Worm (Caenorhabditis elegans): Measurements from ENCODE around the gene F37C4.5.

The F37C4.5 gene

DNA sequence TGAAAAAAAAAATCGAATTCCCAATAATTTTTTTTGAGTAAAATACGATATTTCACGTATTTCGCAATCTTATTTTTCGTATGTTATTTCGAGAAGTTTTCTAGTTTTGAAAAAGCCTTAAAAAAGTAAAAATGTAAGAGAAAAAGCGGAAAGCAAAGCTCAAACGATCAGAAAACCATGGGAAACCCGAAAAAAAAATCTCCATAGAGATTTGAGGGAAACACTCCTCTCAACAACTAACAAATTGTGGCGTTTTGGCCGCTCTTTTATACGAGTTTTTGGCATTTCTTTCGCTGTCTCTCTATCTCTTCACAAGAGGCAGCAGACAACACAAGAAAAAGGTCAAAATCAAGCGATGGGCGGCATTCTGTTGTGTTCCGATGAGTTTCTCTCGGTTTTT is 811 bp upstream of the F37C4.5 start:
- TF ChIP-seq hlh-11 (tag; optimal IDR thresholded peaks at IDR 0.05) (peak; percentile 71), lin-13 (GFP tag; optimal IDR thresholded peaks at IDR 0.05) (no peak), nhr-6 (tag; optimal IDR thresholded peaks at IDR 0.05) (peak; percentile 63), hif-1 (tag; optimal IDR thresholded peaks at IDR 0.05) (no peak), spr-3 (GFP tag; optimal IDR thresholded peaks at IDR 0.05) (no peak), daf-16 (GFP tag; optimal IDR thresholded peaks at IDR 0.05) (no peak), daf-16 (tag; optimal IDR thresholded peaks at IDR 0.05) (peak; percentile 1), dpl-1 (GFP tag; optimal IDR thresholded peaks at IDR 0.05) (peak; percentile 34), hlh-30 (tag; optimal IDR thresholded peaks at IDR 0.05; ENCODE audit: insufficient read depth) (peak; percentile 28), ceh-32 (tag; optimal IDR thresholded peaks at IDR 0.05; ENCODE audit: poor library complexity) (no peak), T26A8.4 (GFP tag; IDR thresholded peaks at IDR 0.05) (0 out of 2 replicates have a peak, but pooled peaks have one; percentile 34), ama-1 (optimal IDR thresholded peaks at IDR 0.05) (peak; percentile 97), dmd-6 (GFP tag; IDR thresholded peaks at IDR 0.05) (peak; percentile 64), fos-1 (tag; optimal IDR thresholded peaks at IDR 0.05) (no peak), pha-4 (GFP tag; IDR thresholded peaks at IDR 0.05) (no peak), pha-4 (tag; optimal IDR thresholded peaks at IDR 0.05) (peak; percentile 7), hmg-1.1 (GFP tag; IDR thresholded peaks at IDR 0.05) (0 out of 2 replicates have a peak, but pooled peaks have one; percentile 27), mep-1 (tag; optimal IDR thresholded peaks at IDR 0.05) (peak; percentile 72), dve-1 (tag; optimal IDR thresholded peaks at IDR 0.05; ENCODE audit: insufficient read depth) (peak; percentile 51), mes-2 (tag; optimal IDR thresholded peaks at IDR 0.05; ENCODE audit: poor library complexity, severe bottlenecking) (peak; percentile 43), lsy-2 (tag; optimal IDR thresholded peaks at IDR 0.05) (peak in 1 of 2 experiments; percentile 36), nhr-11 (tag; optimal IDR thresholded peaks at IDR 0.05) (peak; percentile 14), mdl-1 (tag; optimal IDR thresholded peaks at IDR 0.05) (peak in 1 of 2 experiments; percentile 8), nhr-28 (tag; optimal IDR thresholded peaks at IDR 0.05) (peak; percentile 67), nhr-77 (tag; optimal IDR thresholded peaks at IDR 0.05) (peak; percentile 55)

DNA sequence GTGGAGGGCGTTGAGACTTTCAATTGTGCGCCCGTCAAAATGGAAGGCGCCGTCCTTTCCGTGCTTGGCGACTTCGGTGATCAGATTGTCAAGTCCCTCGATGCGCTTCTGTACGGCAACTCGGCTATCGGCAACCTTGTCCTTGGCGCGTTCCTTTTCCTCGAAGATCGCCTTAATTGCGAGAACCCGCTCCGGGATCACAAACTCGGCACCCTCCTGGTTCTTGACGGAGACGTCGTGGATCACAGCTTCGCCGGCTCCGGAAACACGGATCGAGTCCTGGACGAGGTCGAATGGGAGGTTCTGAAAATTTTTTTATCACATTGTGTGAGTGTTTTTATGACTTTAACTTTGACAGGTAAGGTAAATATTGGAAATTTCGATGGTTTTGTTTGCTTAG is 411 bp downstream of the F37C4.5 start:
- TF ChIP-seq unc-62 (GFP tag; optimal IDR thresholded peaks at IDR 0.05 in 1 of 2) (peak in 1 of 2 experiments; percentile 81), unc-62 (tag; optimal IDR thresholded peaks at IDR 0.05) (no peak), mep-1 (tag; optimal IDR thresholded peaks at IDR 0.05) (no peak), T26A8.4 (GFP tag; IDR thresholded peaks at IDR 0.05) (no peak), set-16 (GFP tag; IDR thresholded peaks at IDR 0.05) (peak; percentile 81), zfp-3 (GFP tag; conservative IDR thresholded peaks at IDR 0.05) (0 out of 2 replicates have a peak, but pooled peaks have one; percentile 12), madf-5 (GFP tag; IDR thresholded peaks at IDR 0.05) (no peak), ctbp-1 (GFP tag; IDR thresholded peaks at IDR 0.05) (no peak), Y48G9A.11 (GFP tag; IDR thresholded peaks at IDR 0.05) (no peak), F10B5.3 (tag; optimal IDR thresholded peaks at IDR 0.05) (no peak), nhr-76 (tag; optimal IDR thresholded peaks at IDR 0.05) (no peak), nhr-102 (tag; optimal IDR thresholded peaks at IDR 0.05) (no peak), arid-1 (GFP tag; conservative IDR thresholded peaks at IDR 0.05) (no peak), snpc-1.2 (GFP tag; IDR thresholded peaks at IDR 0.05) (no peak), php-3 (GFP tag; IDR thresholded peaks at IDR 0.05) (no peak)

- TF ChIP-seq aha-1 (tag) = no peak
- TF ChIP-seq ceh-20 (GFP tag; IDR thresholded peaks at IDR 0.05) = no peak
- TF ChIP-seq lin-13 (GFP tag; optimal IDR thresholded peaks at IDR 0.05) = no peak
- no peak for TF ChIP-seq Y105C5A.15 (GFP tag; IDR thresholded peaks at IDR 0.05)
- TF ChIP-seq jun-1 (tag; optimal IDR thresholded peaks at IDR 0.05) = no peak
- TF ChIP-seq zip-11 (GFP tag; IDR thresholded peaks at IDR 0.05) = no peak
- TF ChIP-seq fos-1 (tag; optimal IDR thresholded peaks at IDR 0.05) = no peak
- no peak for TF ChIP-seq ceh-82 (tag; optimal IDR thresholded peaks at IDR 0.05)
- TF ChIP-seq nhr-10 (tag; optimal IDR thresholded peaks at IDR 0.05) = no peak
- no peak for TF ChIP-seq cey-2 (tag; optimal IDR thresholded peaks at IDR 0.05; ENCODE audit: borderline replicate concordance, insufficient read depth)
- no peak for TF ChIP-seq nhr-77 (tag; optimal IDR thresholded peaks at IDR 0.05)
- TF ChIP-seq ZK546.5 (tag; optimal IDR thresholded peaks at IDR 0.05) = no peak
- no peak for TF ChIP-seq unc-62 (GFP tag; optimal IDR thresholded peaks at IDR 0.05 in 1 of 2)
- TF ChIP-seq unc-62 (tag; optimal IDR thresholded peaks at IDR 0.05) = no peak
- TF ChIP-seq mxl-2 (GFP tag; conservative IDR thresholded peaks at IDR 0.05) = no peak
Measured at ce11 chrIV:3869875-3870274, 3.7 kb downstream of the F37C4.5 start.

Data from whole organism, L4 larva.